Worm (Caenorhabditis elegans) whole organism, mixed stage, embryonic: ENCODE data around the gene F39E9.6.

Experiments used
- M03D4.4 ChIP-seq: sonication (generic microtip); optimal IDR thresholded peaks from 2 replicates; lab custom pipeline; 2017; ENCODE audit warnings: mild to moderate bottlenecking, missing genetic modification characterization, missing compliant biosample characterization
- ceh-39 ChIP-seq: fragments of 150-350 bp; optimal IDR thresholded peaks from 2 replicates; lab custom pipeline; 2014; ENCODE audit warnings: missing biosample characterization, missing genetic modification characterization
- ces-1 ChIP-seq: fragments of 150-350 bp; optimal IDR thresholded peaks from 2 replicates; lab custom pipeline; 2014; ENCODE audit warnings: missing biosample characterization, missing genetic modification reagents, missing genetic modification characterization
- elt-3 ChIP-seq: fragments of 150-350 bp; optimal IDR thresholded peaks from 2 replicates; lab custom pipeline; 2014; ENCODE audit warnings: missing biosample characterization, missing genetic modification characterization
- ham-2 ChIP-seq: fragments of 200-800 bp; sonication (Bioruptor generic); optimal IDR thresholded peaks from 2 replicates; lab custom pipeline; 2018; ENCODE audit warnings: mild to moderate bottlenecking, missing genetic modification characterization, missing compliant biosample characterization
- lin-13 ChIP-seq: fragments of 150-350 bp; optimal IDR thresholded peaks from 2 replicates; lab custom pipeline; 2014; ENCODE audit warnings: missing biosample characterization, missing genetic modification characterization
- mab-5 ChIP-seq: fragments of 150-350 bp; optimal IDR thresholded peaks from 2 replicates; lab custom pipeline; 2014; ENCODE audit warnings: missing biosample characterization, missing genetic modification characterization
- mep-1 ChIP-seq: fragments of 150-350 bp; optimal IDR thresholded peaks from 2 replicates; lab custom pipeline; 2017; ENCODE audit warnings: missing biosample characterization, missing genetic modification reagents, missing genetic modification characterization, inconsistent platforms
- nhr-12 ChIP-seq: fragments of 150-350 bp; optimal IDR thresholded peaks from 2 replicates; lab custom pipeline; 2014; ENCODE audit warnings: missing biosample characterization, missing genetic modification characterization
- nhr-76 ChIP-seq: sonication (generic microtip); optimal IDR thresholded peaks from 2 replicates; lab custom pipeline; 2017; ENCODE audit warnings: missing biosample characterization, missing genetic modification characterization
- pha-4 ChIP-seq: fragments of 150-350 bp; optimal IDR thresholded peaks from 2 replicates; lab custom pipeline; 2018; ENCODE audit warnings: missing biosample characterization, missing genetic modification reagents, missing genetic modification characterization
- snpc-4 ChIP-seq: fragments of 150-350 bp; optimal IDR thresholded peaks from 2 replicates; lab custom pipeline; 2014; ENCODE audit warnings: missing biosample characterization, missing genetic modification characterization
- unc-62 ChIP-seq: fragments of 150-350 bp; optimal IDR thresholded peaks from 2 replicates; lab custom pipeline; 2014; ENCODE audit warnings: missing biosample characterization, missing genetic modification reagents, missing genetic modification characterization
- ztf-11 ChIP-seq: fragments of 150-350 bp; optimal IDR thresholded peaks from 2 replicates; lab custom pipeline; 2014; ENCODE audit warnings: missing biosample characterization, missing genetic modification characterization

- TF ChIP-seq ceh-39 (tag; lab: Kevin White, UChicago) (no peak), M03D4.4 (no peak), snpc-4 (tag; lab: Kevin White, UChicago) (no peak), pha-4 (tag; lab: Kevin White, UChicago) (no peak), unc-62 (GFP tag; lab: Kevin White, UChicago) (no peak), elt-3 (tag; lab: Kevin White, UChicago) (no peak), lin-13 (tag; lab: Kevin White, UChicago) (no peak), nhr-12 (tag; lab: Kevin White, UChicago) (no peak), ces-1 (GFP tag; lab: Kevin White, UChicago) (no peak), nhr-76 (tag; lab: Kevin White, UChicago) (no peak), ztf-11 (tag; lab: Kevin White, UChicago) (no peak), ham-2 (GFP tag; lab: Kevin White, UChicago) (no peak), mab-5 (tag; lab: Kevin White, UChicago) (no peak), mep-1 (no peak)
Measured at ce11 chrII:3340251-3340650, 26.9 kb upstream of the F39E9.6 start, which contains the start of gene F14D2.5.
